Worm (Caenorhabditis elegans): Measurements from ENCODE around the gene ZK688.12.

DNA sequence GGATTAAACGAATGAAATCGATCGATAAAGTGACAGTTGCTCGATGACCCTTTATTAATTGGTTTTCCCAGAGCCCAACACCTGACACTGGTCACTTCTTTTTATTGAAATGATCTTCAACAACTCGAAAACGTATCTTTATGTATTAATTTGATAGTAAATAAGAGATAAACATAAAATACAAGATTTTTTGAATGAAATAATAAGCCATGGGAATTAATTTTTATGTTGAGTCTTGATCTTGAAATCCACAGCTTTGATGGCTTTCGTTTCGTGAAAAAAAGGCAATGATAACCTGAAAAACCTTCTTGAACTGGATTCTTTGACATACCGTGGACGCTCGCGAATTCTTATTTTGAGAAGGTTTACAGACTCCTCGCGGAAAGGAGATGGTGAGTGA lies 5.9 kb downstream of the ZK688.12 start, which contains the start of gene pcp-5:
- peak; percentile 28 for TF ChIP-seq unc-62 (GFP tag; optimal IDR thresholded peaks at IDR 0.05)
- no peak for TF ChIP-seq sptf-1 (tag; optimal IDR thresholded peaks at IDR 0.05)
- TF ChIP-seq elt-1 (tag; optimal IDR thresholded peaks at IDR 0.05; ENCODE audit: borderline replicate concordance, insufficient read depth) = no peak
- TF ChIP-seq zip-8 (tag; optimal IDR thresholded peaks at IDR 0.05) = no peak
- no peak for TF ChIP-seq lsy-2 (tag; optimal IDR thresholded peaks at IDR 0.05)
- TF ChIP-seq lin-13 (tag; optimal IDR thresholded peaks at IDR 0.05) = no peak
